Worm (Caenorhabditis elegans) whole organism, late embryonic: ENCODE measurements around the gene srh-213.

ENCODE experiments used
- C38D4.7 ChIP-seq: fragments of 200-800 bp; sonication (Bioruptor generic); optimal IDR thresholded peaks from 2 replicates; lab custom pipeline; 2018; ENCODE audit warnings: mild to moderate bottlenecking, missing genetic modification characterization, moderate library complexity, missing compliant biosample characterization
- F13H6.1 ChIP-seq: sonication (generic microtip); optimal IDR thresholded peaks from 2 replicates; lab custom pipeline; 2016; ENCODE audit warnings: missing genetic modification characterization, missing compliant biosample characterization
- K02D7.2 ChIP-seq: sonication (generic microtip); optimal IDR thresholded peaks from 2 replicates; lab custom pipeline; 2017; ENCODE audit warnings: mild to moderate bottlenecking, missing genetic modification characterization, missing compliant biosample characterization
- K09A11.1 ChIP-seq: sonication (generic microtip); optimal IDR thresholded peaks from 2 replicates; lab custom pipeline; 2017; ENCODE audit warnings: antibody characterized with exemption, mild to moderate bottlenecking, missing genetic modification characterization, missing compliant biosample characterization; ENCODE audit not compliant: insufficient read depth
- Y22D7AL.16 ChIP-seq: sonication (generic microtip); optimal IDR thresholded peaks from 2 replicates; lab custom pipeline; 2016; ENCODE audit warnings: missing genetic modification characterization, missing compliant biosample characterization
- ceh-14 ChIP-seq: sonication (generic microtip); optimal IDR thresholded peaks from 2 replicates; lab custom pipeline; 2016; ENCODE audit warnings: missing genotype, missing genetic modification characterization, missing compliant biosample characterization
- ceh-18 ChIP-seq: sonication (generic microtip); optimal IDR thresholded peaks from 2 replicates; lab custom pipeline; 2016; ENCODE audit warnings: missing genetic modification characterization, missing compliant biosample characterization
- ceh-19 ChIP-seq: fragments of 200-800 bp; sonication (Bioruptor generic); optimal IDR thresholded peaks from 2 replicates; lab custom pipeline; 2018; ENCODE audit warnings: mild to moderate bottlenecking, missing genetic modification characterization, missing compliant biosample characterization
- ceh-2 ChIP-seq: sonication (generic microtip); optimal IDR thresholded peaks from 2 replicates; lab custom pipeline; 2016; ENCODE audit warnings: missing genotype, missing genetic modification characterization, missing compliant biosample characterization
- ceh-22 ChIP-seq: sonication (generic microtip); optimal IDR thresholded peaks from 2 replicates; lab custom pipeline; 2017; ENCODE audit warnings: missing biosample characterization, missing genetic modification characterization
- ceh-24 ChIP-seq: sonication (generic microtip); optimal IDR thresholded peaks from 2 replicates; lab custom pipeline; 2016; ENCODE audit warnings: mild to moderate bottlenecking, missing genetic modification characterization, missing compliant biosample characterization
- ceh-31 ChIP-seq: sonication (generic microtip); optimal IDR thresholded peaks from 2 replicates; lab custom pipeline; 2016; ENCODE audit warnings: missing genetic modification characterization, missing compliant biosample characterization
- ceh-34 ChIP-seq: sonication (generic microtip); optimal IDR thresholded peaks from 2 replicates; lab custom pipeline; 2016; ENCODE audit warnings: mild to moderate bottlenecking, missing genetic modification characterization, missing compliant biosample characterization
- ceh-45 ChIP-seq: fragments of 200-800 bp; sonication (Bioruptor generic); IDR thresholded peaks from 2 replicates; pipeline ENCODE4 v1.3.6; 2022; ENCODE audit warnings: missing genetic modification reagents, missing genetic modification characterization, missing compliant biosample characterization
- ceh-48 ChIP-seq: sonication (generic microtip); optimal IDR thresholded peaks from 2 replicates; lab custom pipeline; 2016; ENCODE audit warnings: missing genetic modification characterization, inconsistent platforms, missing compliant biosample characterization
- ceh-6 ChIP-seq: fragments of 200-800 bp; sonication (Bioruptor generic); optimal IDR thresholded peaks from 2 replicates; lab custom pipeline; 2018; ENCODE audit warnings: mild to moderate bottlenecking, missing genetic modification characterization, missing compliant biosample characterization
- ceh-9 ChIP-seq: sonication (generic microtip); optimal IDR thresholded peaks from 2 replicates; lab custom pipeline; 2016; ENCODE audit warnings: mild to moderate bottlenecking, missing genetic modification characterization, inconsistent platforms, missing compliant biosample characterization
- che-1 ChIP-seq: sonication (generic microtip); optimal IDR thresholded peaks from 2 replicates; lab custom pipeline; 2016; ENCODE audit warnings: mild to moderate bottlenecking, missing genetic modification characterization, missing compliant biosample characterization
- dmd-4 ChIP-seq: sonication (generic microtip); optimal IDR thresholded peaks from 2 replicates; lab custom pipeline; 2016; ENCODE audit warnings: borderline replicate concordance, missing genetic modification characterization, missing compliant biosample characterization
- elt-2 ChIP-seq: sonication (generic microtip); optimal IDR thresholded peaks from 2 replicates; lab custom pipeline; 2016; ENCODE audit warnings: missing genetic modification reagents, missing genetic modification characterization, missing compliant biosample characterization
- elt-4 ChIP-seq: sonication (generic microtip); optimal IDR thresholded peaks from 2 replicates; lab custom pipeline; 2016; ENCODE audit warnings: missing genetic modification characterization, missing compliant biosample characterization
- fax-1 ChIP-seq: sonication (generic microtip); optimal IDR thresholded peaks from 2 replicates; lab custom pipeline; 2016; ENCODE audit warnings: missing genotype, missing genetic modification characterization, missing compliant biosample characterization
- fkh-10 ChIP-seq: fragments of 150-350 bp; optimal IDR thresholded peaks from 2 replicates; lab custom pipeline; 2014; ENCODE audit warnings: missing biosample characterization, missing genetic modification reagents, missing genetic modification characterization
- fkh-6 ChIP-seq: sonication (generic microtip); optimal IDR thresholded peaks from 2 replicates; lab custom pipeline; 2016; ENCODE audit warnings: missing genetic modification characterization, missing compliant biosample characterization
- gmeb-2 ChIP-seq: sonication (generic microtip); optimal IDR thresholded peaks from 2 replicates; lab custom pipeline; 2016; ENCODE audit warnings: missing genetic modification characterization, inconsistent platforms, missing compliant biosample characterization
- hlh-13 ChIP-seq: fragments of 200-800 bp; sonication (Bioruptor generic); optimal IDR thresholded peaks from 2 replicates; lab custom pipeline; 2018; ENCODE audit warnings: mild to moderate bottlenecking, missing genetic modification characterization, missing compliant biosample characterization
- hlh-15 ChIP-seq: sonication (generic microtip); optimal IDR thresholded peaks from 2 replicates; lab custom pipeline; 2016; ENCODE audit warnings: missing genetic modification characterization, missing compliant biosample characterization
- hlh-6 ChIP-seq: sonication (generic microtip); optimal IDR thresholded peaks from 2 replicates; lab custom pipeline; 2016; ENCODE audit warnings: missing genotype, missing genetic modification characterization, missing compliant biosample characterization
- lin-11 ChIP-seq: fragments of 200-800 bp; sonication (Bioruptor generic); optimal IDR thresholded peaks from 2 replicates; lab custom pipeline; 2018; ENCODE audit warnings: mild to moderate bottlenecking, missing genetic modification characterization, missing compliant biosample characterization
- madf-2 ChIP-seq: sonication (generic microtip); optimal IDR thresholded peaks from 2 replicates; lab custom pipeline; 2017; ENCODE audit warnings: missing genetic modification characterization, missing compliant biosample characterization
- mec-3 ChIP-seq: sonication (generic microtip); optimal IDR thresholded peaks from 2 replicates; lab custom pipeline; 2016; ENCODE audit warnings: borderline replicate concordance, missing genetic modification characterization, missing compliant biosample characterization
- nfya-1 ChIP-seq: sonication (generic microtip); optimal IDR thresholded peaks from 2 replicates; lab custom pipeline; 2017; ENCODE audit warnings: missing genetic modification characterization, mild to moderate bottlenecking, missing compliant biosample characterization, antibody characterized with exemption, moderate library complexity
- nhr-11 ChIP-seq: fragments of 150-350 bp; optimal IDR thresholded peaks from 2 replicates; lab custom pipeline; 2014; ENCODE audit warnings: missing biosample characterization, missing genetic modification characterization
- nhr-232 ChIP-seq: sonication (generic microtip); optimal IDR thresholded peaks from 2 replicates; lab custom pipeline; 2016; ENCODE audit warnings: missing genetic modification characterization, missing compliant biosample characterization
- npax-4 ChIP-seq: sonication (generic microtip); optimal IDR thresholded peaks from 2 replicates; lab custom pipeline; 2016; ENCODE audit warnings: missing genetic modification characterization, missing compliant biosample characterization
- odd-2 ChIP-seq: sonication (generic microtip); optimal IDR thresholded peaks from 2 replicates; lab custom pipeline; 2017; ENCODE audit warnings: antibody characterized with exemption, mild to moderate bottlenecking, missing genetic modification characterization, missing compliant biosample characterization
- pat-9 ChIP-seq: fragments of 200-800 bp; sonication (Bioruptor generic); optimal IDR thresholded peaks from 2 replicates; lab custom pipeline; 2018; ENCODE audit warnings: mild to moderate bottlenecking, missing genetic modification characterization, moderate library complexity, missing compliant biosample characterization
- pha-2 ChIP-seq: sonication (generic microtip); optimal IDR thresholded peaks from 2 replicates; lab custom pipeline; 2017; ENCODE audit warnings: mild to moderate bottlenecking, missing genetic modification characterization, missing compliant biosample characterization
- pha-4 ChIP-seq: fragments of 150-350 bp; optimal IDR thresholded peaks from 2 replicates; lab custom pipeline; 2018; ENCODE audit warnings: missing biosample characterization, missing genetic modification reagents, missing genetic modification characterization
- ref-2 ChIP-seq: sonication (generic microtip); optimal IDR thresholded peaks from 2 replicates; lab custom pipeline; 2016; ENCODE audit warnings: missing genetic modification characterization, missing compliant biosample characterization
- sdc-2 ChIP-seq: sonication (generic microtip); optimal IDR thresholded peaks from 2 replicates; lab custom pipeline; 2016; ENCODE audit warnings: missing genotype, missing genetic modification characterization, missing compliant biosample characterization
- sox-2 ChIP-seq: fragments of 200-800 bp; sonication (Bioruptor generic); IDR thresholded peaks from 2 replicates; pipeline ENCODE4 v1.3.6; 2022; ENCODE audit warnings: missing genetic modification reagents, missing genetic modification characterization, missing compliant biosample characterization
- sox-4 ChIP-seq: sonication (generic microtip); optimal IDR thresholded peaks from 2 replicates; lab custom pipeline; 2017; ENCODE audit warnings: mild to moderate bottlenecking, missing genetic modification characterization, inconsistent platforms, missing compliant biosample characterization
- tbx-2 ChIP-seq: sonication (generic microtip); optimal IDR thresholded peaks from 2 replicates; lab custom pipeline; 2016; ENCODE audit warnings: missing genetic modification characterization, missing compliant biosample characterization
- tbx-7 ChIP-seq: sonication (generic microtip); optimal IDR thresholded peaks from 2 replicates; lab custom pipeline; 2016; ENCODE audit warnings: missing genotype, missing genetic modification characterization, missing compliant biosample characterization
- ttx-3 ChIP-seq: sonication (generic microtip); optimal IDR thresholded peaks from 2 replicates; lab custom pipeline; 2016; ENCODE audit warnings: missing genetic modification reagents, missing genetic modification characterization, missing compliant biosample characterization
- unc-3 ChIP-seq, 2 experiments: fragments of 200-800 bp in 1 of 2; sonication (Bioruptor generic) in 1 of 2; sonication (generic microtip) in 1 of 2; conservative IDR thresholded peaks in 1 of 2; optimal IDR thresholded peaks in 1 of 2; 2 replicates each; pipeline versions ENCODE4 v1.3.6 to Lab custom; 2016 to 2022; ENCODE audit warnings: missing compliant biosample characterization in 2 of 2, missing genetic modification characterization in 2 of 2, missing genetic modification reagents in 1 of 2
- unc-55 ChIP-seq: sonication (generic microtip); optimal IDR thresholded peaks from 2 replicates; lab custom pipeline; 2017; ENCODE audit warnings: missing biosample characterization, missing genetic modification reagents, missing genetic modification characterization
- unc-86 ChIP-seq: sonication (generic microtip); optimal IDR thresholded peaks from 2 replicates; lab custom pipeline; 2016; ENCODE audit warnings: missing genetic modification characterization, missing compliant biosample characterization
- zip-5 ChIP-seq: sonication (generic microtip); optimal IDR thresholded peaks from 2 replicates; lab custom pipeline; 2016; ENCODE audit warnings: missing genetic modification characterization, missing compliant biosample characterization
- ztf-16 ChIP-seq: sonication (generic microtip); optimal IDR thresholded peaks from 2 replicates; lab custom pipeline; 2017; ENCODE audit warnings: missing genetic modification characterization, missing compliant biosample characterization

The srh-213 gene

ce11 chrV:3587633-3588032, 7.2 kb downstream of the srh-213 start:
- TF ChIP-seq ceh-18 (tag; lab: Kevin White, UChicago) (peak; percentile 19), ttx-3 (peak; percentile 64), zip-5 (peak; percentile 16), sox-2 (GFP tag; lab: Robert Waterston, UW) (no peak; the same call in 1 of the 2 replicates), elt-2 (tag; lab: Kevin White, UChicago) (peak; percentile 81), ceh-24 (tag; lab: Kevin White, UChicago) (peak; percentile 0), fkh-10 (GFP tag; lab: Kevin White, UChicago) (no peak), ceh-6 (GFP tag; lab: Kevin White, UChicago) (peak; percentile 39), sox-4 (tag; lab: Kevin White, UChicago) (peak; percentile 73), odd-2 (tag; lab: Kevin White, UChicago) (peak; percentile 66), hlh-13 (no peak), nhr-11 (tag; lab: Kevin White, UChicago) (no peak), fkh-6 (tag; lab: Kevin White, UChicago) (peak; percentile 33), ceh-14 (tag; lab: Kevin White, UChicago) (peak; percentile 9), ref-2 (tag; lab: Kevin White, UChicago) (no peak), pha-4 (tag; lab: Kevin White, UChicago) (no peak), che-1 (tag; lab: Kevin White, UChicago) (peak; percentile 70), elt-4 (tag; lab: Kevin White, UChicago) (no peak), K09A11.1 (tag; lab: Kevin White, UChicago) (peak; percentile 54), ceh-45 (no peak), pat-9 (tag; lab: Kevin White, UChicago) (peak; percentile 31), ceh-31 (tag; lab: Kevin White, UChicago) (peak; percentile 62), ceh-22 (tag; lab: Kevin White, UChicago) (no peak), F13H6.1 (tag; lab: Kevin White, UChicago) (peak; percentile 46), ztf-16 (tag; lab: Kevin White, UChicago) (peak; percentile 15), K02D7.2 (tag; lab: Kevin White, UChicago) (peak; percentile 18), hlh-6 (tag; lab: Kevin White, UChicago) (no peak), ceh-9 (tag; lab: Kevin White, UChicago) (no peak), fax-1 (tag; lab: Kevin White, UChicago) (peak; percentile 20), ceh-2 (tag; lab: Kevin White, UChicago) (peak; percentile 39), tbx-7 (tag; lab: Kevin White, UChicago) (no peak), unc-86 (tag; lab: Kevin White, UChicago) (peak; percentile 11), madf-2 (no peak), Y22D7AL.16 (tag; lab: Kevin White, UChicago) (no peak), ceh-34 (tag; lab: Kevin White, UChicago) (peak; percentile 74), sdc-2 (tag; lab: Kevin White, UChicago) (peak; percentile 19), ceh-48 (tag; lab: Kevin White, UChicago) (peak; percentile 34), pha-2 (peak; percentile 80), unc-55 (GFP tag; lab: Kevin White, UChicago) (no peak), nhr-232 (tag; lab: Kevin White, UChicago) (peak; percentile 56), C38D4.7 (GFP tag; lab: Kevin White, UChicago) (peak; percentile 54), npax-4 (tag; lab: Kevin White, UChicago) (peak; percentile 27), gmeb-2 (tag; lab: Kevin White, UChicago) (peak; percentile 40), hlh-15 (tag; lab: Kevin White, UChicago) (peak; percentile 31), unc-3 (GFP tag; conservative IDR thresholded peaks at IDR 0.05; lab: Robert Waterston, UW) (0 out of 2 replicates have a peak, but pooled peaks have one; percentile 38), unc-3 (tag; optimal IDR thresholded peaks at IDR 0.05; lab: Kevin White, UChicago) (peak; percentile 55), ceh-19 (GFP tag; lab: Kevin White, UChicago) (peak; percentile 49), lin-11 (tag; lab: Kevin White, UChicago) (peak; percentile 50), dmd-4 (tag; lab: Kevin White, UChicago) (peak; percentile 45), nfya-1 (peak; percentile 24), mec-3 (peak; percentile 13), tbx-2 (tag; lab: Kevin White, UChicago) (peak; percentile 74)
